Fruit fly (Drosophila melanogaster): ENCODE data around the gene CG9541.

The CG9541 gene

dm6 chr2L:8974506-8974905, 722 bp downstream of the CG9541 start:
- no peak for TF ChIP-seq noc (tag; optimal IDR thresholded peaks at IDR 0.05)

DNA sequence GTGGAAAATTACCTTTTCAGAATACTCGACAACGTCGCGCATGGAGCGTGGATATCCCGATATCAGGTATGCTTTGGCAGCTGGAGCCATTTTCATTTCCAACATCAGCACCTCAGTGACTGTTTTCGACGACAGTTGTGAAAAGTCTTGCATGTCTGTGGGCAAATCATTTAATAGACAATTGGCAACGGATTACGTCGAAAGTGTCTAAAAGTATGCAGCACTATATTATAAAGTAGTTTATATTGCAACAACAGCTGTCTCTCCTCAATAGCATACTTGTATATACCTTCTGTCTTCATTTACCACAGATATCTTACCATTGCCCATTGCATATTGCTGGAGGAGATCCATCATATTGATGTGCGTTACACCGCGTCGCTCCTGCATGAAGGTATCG, 2.3 kb downstream of the CG9541 start:
- no peak for TF ChIP-seq noc (tag; optimal IDR thresholded peaks at IDR 0.05)

- TF ChIP-seq noc (tag; optimal IDR thresholded peaks at IDR 0.05) = no peak
Measured at dm6 chr2L:8967235-8967634, 8.0 kb downstream of the CG9541 start, which contains the start of gene CG18088. CG18088 (plus strand) TSS chr2L:8967535.

DNA sequence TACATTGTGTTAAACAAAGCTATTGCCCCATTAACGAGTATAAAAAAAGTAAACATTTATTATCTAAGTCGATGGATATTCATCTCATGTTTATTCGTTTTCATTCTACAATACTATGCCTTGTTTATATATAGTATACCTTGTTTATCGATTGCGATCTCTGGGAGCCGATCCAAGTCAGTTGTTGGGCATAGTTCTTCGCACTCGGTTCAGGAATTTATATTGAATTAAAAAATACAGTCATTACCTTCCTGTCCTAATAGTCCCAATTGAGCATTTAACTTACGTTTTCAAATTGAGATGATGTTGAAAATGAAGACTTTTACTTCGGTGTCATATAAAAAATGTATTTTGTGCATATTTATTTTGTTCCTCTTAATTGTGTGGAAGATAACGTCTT, 10.6 kb downstream of the CG9541 start, which contains the start of gene CG32984:
TSS of gene CG32984 (plus strand) at position 301 of the 400 bp plus-strand sequence.
- TF ChIP-seq noc (tag; optimal IDR thresholded peaks at IDR 0.05) = no peak

DNA sequence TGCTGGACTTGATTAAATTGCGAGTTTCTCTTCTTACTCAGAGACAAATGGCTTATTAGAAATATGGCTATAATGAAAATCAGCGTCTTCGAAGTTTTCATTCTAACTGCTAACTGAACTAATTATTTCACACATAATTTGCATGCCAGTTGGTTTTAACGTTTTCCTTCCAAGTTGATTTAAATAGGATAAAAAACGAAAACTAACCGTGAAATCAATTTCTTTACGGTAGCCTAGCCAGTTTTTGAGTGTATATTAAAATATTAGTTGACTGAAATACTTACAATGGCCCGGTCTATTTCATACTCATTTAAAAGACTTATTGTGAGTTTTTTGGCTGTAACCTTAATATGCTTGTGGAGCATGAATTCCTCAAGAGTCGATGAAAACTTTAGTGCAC, 13.0 kb downstream of the CG9541 start, which contains the start of the genes CG9525 and CG32985:
TSS of gene CG9525 (minus strand) at position 101 of the 400 bp plus-strand sequence.
TSS of gene CG32985 (plus strand) at position 280 of the 400 bp plus-strand sequence.
- no peak for TF ChIP-seq noc (tag; optimal IDR thresholded peaks at IDR 0.05)

DNA sequence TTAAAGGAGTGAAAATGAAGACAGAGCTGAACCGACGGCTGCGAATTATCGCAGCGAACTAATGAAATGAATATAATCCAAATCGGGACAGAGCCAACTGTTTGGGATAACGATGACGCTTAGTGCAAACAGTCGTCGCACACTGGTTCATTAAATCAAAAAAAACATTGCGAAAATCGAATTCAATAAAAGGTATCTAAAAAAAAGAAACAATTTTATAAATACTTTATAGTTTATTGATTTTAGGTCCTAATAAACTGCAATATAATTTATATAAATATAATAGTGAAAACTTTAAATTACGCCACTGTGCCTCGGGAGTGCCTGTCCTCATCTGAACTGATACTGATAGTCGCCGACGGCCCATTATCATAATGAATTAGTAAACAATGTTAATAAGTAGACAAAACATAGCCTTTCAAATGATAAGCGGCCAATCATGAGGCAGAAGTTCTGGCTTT, 16.2 kb downstream of the CG9541 start, which contains the start of gene CG31886:
TSS of gene CG31886 (minus strand) at position 51 of the 461 bp plus-strand sequence.
- peak; percentile 85 for TF ChIP-seq noc (tag; optimal IDR thresholded peaks at IDR 0.05)

DNA sequence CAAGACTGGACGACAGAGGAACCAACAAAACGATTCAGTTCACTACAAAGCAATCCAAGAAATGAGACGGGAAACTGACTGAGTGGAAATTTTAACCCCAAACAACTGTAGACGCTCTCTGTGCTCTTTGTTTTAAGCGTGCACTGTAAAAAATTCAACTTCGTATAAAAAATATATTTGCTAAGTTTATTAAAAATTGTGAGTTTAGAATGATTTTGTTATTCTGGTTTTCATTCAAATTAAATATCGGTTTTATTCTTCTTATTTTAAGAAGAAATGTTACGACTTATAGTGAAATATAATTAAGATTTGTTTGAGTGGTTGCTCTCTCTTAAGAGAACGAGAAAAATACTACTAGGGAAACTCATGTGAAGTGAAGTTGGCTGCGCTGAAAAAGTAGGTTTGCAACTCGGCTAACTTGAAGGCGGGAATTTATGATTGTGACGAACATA, 17.2 kb downstream of the CG9541 start:
- peak; percentile 76 for TF ChIP-seq noc (tag; optimal IDR thresholded peaks at IDR 0.05)

- no peak for TF ChIP-seq noc (tag; optimal IDR thresholded peaks at IDR 0.05)
Measured at dm6 chr2L:8957152-8957551, 18.1 kb downstream of the CG9541 start.

DNA sequence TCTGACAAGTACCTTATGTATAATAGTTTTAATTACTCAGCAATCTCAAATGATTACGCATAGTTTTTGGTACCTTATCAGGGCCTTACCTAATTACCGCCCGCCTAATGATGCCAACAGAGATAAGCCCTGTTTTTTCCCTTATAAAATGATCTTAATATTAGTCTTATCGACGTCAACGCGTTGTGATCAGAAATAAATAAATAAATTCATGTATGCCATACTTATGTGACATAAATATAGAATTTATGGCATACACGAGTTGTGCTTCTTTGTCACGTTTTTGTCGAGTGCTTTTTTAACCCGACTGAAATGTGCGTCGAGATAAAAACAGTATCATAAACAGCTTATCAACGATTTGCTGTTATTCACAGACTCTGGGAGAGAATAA, 18.9 kb downstream of the CG9541 start:
- TF ChIP-seq noc (tag; optimal IDR thresholded peaks at IDR 0.05) = peak; percentile 1

dm6 chr2L:8955597-8956335, 19.5 kb downstream of the CG9541 start:
- peak; percentile 57 for TF ChIP-seq noc (tag; optimal IDR thresholded peaks at IDR 0.05)

DNA sequence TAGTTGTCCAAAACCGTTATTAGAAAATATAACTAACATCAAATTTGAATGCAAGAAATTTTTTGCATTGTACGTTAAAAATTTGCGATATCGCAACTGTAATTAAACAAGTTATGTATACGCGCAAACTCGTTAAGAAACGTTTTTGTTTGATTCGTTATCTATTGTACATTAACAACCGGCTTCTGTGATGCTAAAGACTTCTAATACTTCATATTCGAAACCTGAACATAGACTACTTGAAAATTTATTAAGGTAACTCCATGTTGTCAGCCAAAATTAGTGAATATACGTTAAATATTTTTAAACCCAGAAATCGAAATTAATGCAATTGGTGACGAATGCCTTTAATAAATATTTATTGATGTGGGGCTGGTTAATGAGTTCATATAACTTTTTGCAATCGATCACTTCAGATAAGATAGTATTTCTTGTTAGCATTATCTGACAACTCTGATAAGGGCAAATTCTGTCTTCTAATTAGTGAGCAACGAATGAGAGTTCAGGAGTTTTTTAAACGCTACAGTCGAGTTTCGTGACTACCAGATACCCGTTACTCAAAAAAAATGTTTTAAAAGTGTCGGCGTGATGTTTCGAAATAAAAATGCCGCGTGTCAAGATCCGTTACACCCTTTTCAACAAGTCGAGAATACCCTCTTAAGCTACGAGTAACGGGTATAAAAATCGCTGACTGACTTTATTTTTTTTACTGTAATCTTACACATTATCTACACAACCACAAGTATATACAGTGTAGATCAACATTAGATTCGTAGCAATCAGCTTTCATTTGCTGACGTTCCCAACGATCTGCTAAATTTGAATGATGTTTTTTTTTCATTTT, 22.8 kb downstream of the CG9541 start:
- TF ChIP-seq noc (tag; optimal IDR thresholded peaks at IDR 0.05) = peak; percentile 87

DNA sequence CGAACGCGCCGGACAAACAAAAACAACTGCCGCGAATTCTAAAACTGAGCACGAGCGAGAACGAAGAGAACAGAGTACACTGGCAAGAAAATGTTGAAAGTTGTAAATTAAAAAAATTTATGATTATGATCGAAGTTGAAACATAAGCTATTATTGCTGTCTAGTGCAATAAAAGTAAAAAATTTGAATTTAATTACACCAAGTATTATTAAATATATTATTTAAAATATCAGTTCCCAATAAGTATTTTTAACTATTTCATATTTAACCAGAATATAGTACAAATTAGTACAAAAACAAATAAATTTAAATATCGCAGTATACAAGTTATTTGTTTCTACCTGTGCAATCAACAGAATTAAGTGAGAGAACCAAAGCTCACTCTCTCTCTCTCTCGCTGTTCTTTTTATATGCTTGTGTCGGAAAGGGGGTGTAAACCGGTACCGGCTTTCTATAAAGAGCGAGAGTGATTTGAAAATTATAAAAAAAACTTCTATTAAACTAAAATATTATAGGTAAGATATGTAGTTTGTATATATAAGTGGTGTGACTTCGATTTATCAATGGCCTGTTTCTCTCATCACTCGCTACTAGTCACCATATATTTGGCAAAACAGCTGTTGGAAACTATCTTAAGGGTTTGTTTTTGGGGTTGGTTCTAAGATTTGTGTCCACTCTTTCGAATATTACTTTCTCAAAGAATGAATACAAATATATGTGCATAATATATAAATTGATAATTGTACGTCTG, 23.9 kb downstream of the CG9541 start, which contains the start of gene C1GalTA:
TSS of gene C1GalTA (minus strand) at position 33 of the 751 bp plus-strand sequence.
- peak; percentile 99 for TF ChIP-seq noc (tag; optimal IDR thresholded peaks at IDR 0.05)

DNA sequence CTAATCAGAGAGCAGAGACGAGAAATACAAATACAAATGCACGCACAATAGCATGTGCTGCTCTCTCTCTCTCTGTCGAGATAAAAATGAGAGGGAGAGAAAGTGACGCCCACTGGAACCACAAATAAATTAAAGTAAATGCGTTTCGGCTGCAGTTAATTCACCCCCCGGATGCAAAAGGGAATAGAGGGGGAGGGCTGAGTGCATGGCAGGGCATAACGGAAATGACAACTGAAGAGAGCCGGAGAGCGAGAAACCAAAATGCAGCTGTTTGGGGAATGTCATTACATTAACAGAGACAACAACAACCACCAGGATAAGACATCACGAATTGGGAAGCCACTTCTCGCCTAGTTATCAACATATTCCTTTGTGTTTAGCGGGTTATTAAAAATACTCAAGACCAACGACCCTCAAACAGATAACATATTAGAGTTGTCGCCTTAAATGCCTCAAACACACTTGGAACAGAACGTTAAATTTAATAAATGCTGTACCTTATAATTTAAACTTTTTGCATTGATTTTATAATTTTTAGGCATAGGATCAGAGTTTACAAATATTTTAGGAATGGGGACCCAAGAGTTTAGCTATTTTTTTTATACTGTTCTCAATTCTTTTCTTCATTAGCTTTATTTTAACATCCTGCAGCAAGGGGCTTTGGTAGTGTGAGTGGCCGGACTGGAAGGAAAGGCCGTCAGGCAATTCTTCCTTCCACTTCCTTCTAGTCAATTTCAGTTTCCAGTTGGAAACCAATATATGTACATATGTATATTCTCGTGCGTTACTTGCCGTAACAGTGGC, 25.1 kb downstream of the CG9541 start:
- no peak for TF ChIP-seq noc (tag; optimal IDR thresholded peaks at IDR 0.05)

DNA sequence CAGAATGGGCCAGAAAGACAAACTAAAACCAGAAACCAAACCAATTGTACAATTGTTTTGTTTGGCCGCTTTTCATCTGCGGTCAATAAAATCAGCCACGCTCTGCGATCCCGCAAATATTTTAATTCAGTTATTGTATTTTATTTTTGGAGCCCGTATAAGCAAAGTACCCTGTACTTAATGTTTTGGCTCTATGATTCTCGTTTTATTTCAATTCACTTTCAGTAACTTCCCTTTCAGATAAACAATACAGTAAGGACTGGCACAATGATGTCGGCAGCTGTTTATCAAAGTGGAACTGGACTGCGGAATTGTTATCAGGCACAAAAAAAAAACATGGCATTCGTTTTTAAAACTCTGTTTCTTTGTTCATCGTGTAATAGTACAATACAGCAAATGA, 26.6 kb downstream of the CG9541 start:
- peak; percentile 29 for TF ChIP-seq noc (tag; optimal IDR thresholded peaks at IDR 0.05)

- peak; percentile 11 for TF ChIP-seq noc (tag; optimal IDR thresholded peaks at IDR 0.05)
Measured at dm6 chr2L:8947989-8948388, 27.2 kb downstream of the CG9541 start.

All from whole organism, larva.